Fruit fly (Drosophila melanogaster): Measurements from ENCODE around the gene CG13032.

Gene CG13032

dm6 chr3L:16647578-16648113 is 26.1 kb upstream of the CG13032 start, which contains the start of gene Abl (continued):
- TF ChIP-seq dsx (GFP tag; optimal IDR thresholded peaks at IDR 0.05; ENCODE audit: poor library complexity, severe bottlenecking) (peak; percentile 60), CG15336 (GFP tag; IDR thresholded peaks at IDR 0.05) (peak; percentile 26), Sox14 (GFP tag; optimal IDR thresholded peaks at IDR 0.05) (peak; percentile 71), acj6 (GFP tag; optimal IDR thresholded peaks at IDR 0.05) (peak; percentile 4), CG31627 (GFP tag; optimal IDR thresholded peaks at IDR 0.05) (peak; percentile 69), cyc (GFP tag; optimal IDR thresholded peaks at IDR 0.05) (peak; percentile 39), CG34406 (GFP tag; optimal IDR thresholded peaks at IDR 0.05) (peak; percentile 16), CG3032 (tag; optimal IDR thresholded peaks at IDR 0.05) (peak; percentile 9), CG1621 (tag; optimal IDR thresholded peaks at IDR 0.05) (peak; percentile 27), CG6808 (GFP tag; optimal IDR thresholded peaks at IDR 0.05) (peak; percentile 56), Ets21C (GFP tag; optimal IDR thresholded peaks at IDR 0.05) (peak; percentile 32), CG32006 (GFP tag; optimal IDR thresholded peaks at IDR 0.05) (no peak), CG11902 (GFP tag; optimal IDR thresholded peaks at IDR 0.05) (peak; percentile 1), Blimp-1 (GFP tag; optimal IDR thresholded peaks at IDR 0.05) (no peak), Eip75B (GFP tag; optimal IDR thresholded peaks at IDR 0.05) (no peak), net (GFP tag; optimal IDR thresholded peaks at IDR 0.05) (peak; percentile 38), Gug (GFP tag; IDR thresholded peaks at IDR 0.05) (no peak), CG16779 (tag; optimal IDR thresholded peaks at IDR 0.05) (peak; percentile 37), CG8632 (GFP tag; optimal IDR thresholded peaks at IDR 0.05) (no peak), Met (GFP tag; optimal IDR thresholded peaks at IDR 0.05) (peak; percentile 28), topi (GFP tag; optimal IDR thresholded peaks at IDR 0.05) (peak; percentile 16), Ets96B (tag; optimal IDR thresholded peaks at IDR 0.05) (no peak), vri (GFP tag; optimal IDR thresholded peaks at IDR 0.05) (peak; percentile 37), lz (GFP tag; optimal IDR thresholded peaks at IDR 0.05) (peak; percentile 38), Sox15 (GFP tag; optimal IDR thresholded peaks at IDR 0.05) (peak; percentile 19), Hr38 (GFP tag; optimal IDR thresholded peaks at IDR 0.05) (no peak), CG8319 (GFP tag; optimal IDR thresholded peaks at IDR 0.05) (no peak), salr (GFP tag; optimal IDR thresholded peaks at IDR 0.05) (no peak), pdm3 (GFP tag; optimal IDR thresholded peaks at IDR 0.05) (no peak), Eip78C (GFP tag) (peak; percentile 85), eg (GFP tag; IDR thresholded peaks at IDR 0.05) (peak; percentile 57; the same call in 1 of the 3 replicates), CG11294 (GFP tag; IDR thresholded peaks at IDR 0.05) (no peak), CG3919 (GFP tag; optimal IDR thresholded peaks at IDR 0.05) (peak; percentile 47), CG6792 (GFP tag; optimal IDR thresholded peaks at IDR 0.05) (no peak), fd85E (GFP tag; optimal IDR thresholded peaks at IDR 0.05) (peak; percentile 2), CG9139 (GFP tag; optimal IDR thresholded peaks at IDR 0.05) (peak; percentile 50), CG11762 (GFP tag; optimal IDR thresholded peaks at IDR 0.05; ENCODE audit: insufficient read depth) (no peak), Lpt (GFP tag; optimal IDR thresholded peaks at IDR 0.05) (no peak), fd59A (GFP tag; optimal IDR thresholded peaks at IDR 0.05) (no peak), OdsH (GFP tag; optimal IDR thresholded peaks at IDR 0.05) (peak; percentile 13), achi (GFP tag; optimal IDR thresholded peaks at IDR 0.05) (no peak), CG6163 (GFP tag; IDR thresholded peaks at IDR 0.05) (no peak)

DNA sequence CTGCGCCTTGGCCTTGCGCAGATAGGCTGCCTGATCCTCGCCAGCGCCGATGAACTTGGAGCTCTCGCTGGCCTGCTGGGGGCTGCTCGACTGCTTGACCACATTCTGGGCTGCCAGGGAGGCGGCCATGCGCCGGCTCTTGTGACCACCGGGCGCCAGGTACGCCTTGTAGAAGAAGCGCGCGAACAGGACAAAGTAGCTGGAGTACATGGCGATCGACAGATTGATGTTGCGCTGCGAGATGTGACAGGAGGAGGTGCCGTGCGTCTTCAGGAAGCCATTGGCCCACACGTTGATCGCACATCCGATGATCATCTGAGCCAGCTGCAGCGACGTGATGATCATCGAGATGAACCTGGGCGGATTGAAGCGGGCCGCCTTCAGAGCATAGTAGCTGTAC is 23.7 kb upstream of the CG13032 start:
- TF ChIP-seq CG32006 (GFP tag; optimal IDR thresholded peaks at IDR 0.05) (no peak), CG31627 (GFP tag; optimal IDR thresholded peaks at IDR 0.05) (no peak), CG16779 (tag; optimal IDR thresholded peaks at IDR 0.05) (no peak), net (GFP tag; optimal IDR thresholded peaks at IDR 0.05) (no peak), Hr38 (GFP tag; optimal IDR thresholded peaks at IDR 0.05) (no peak), Eip75B (GFP tag; optimal IDR thresholded peaks at IDR 0.05) (no peak), eg (GFP tag; IDR thresholded peaks at IDR 0.05) (no peak), CG3032 (tag; optimal IDR thresholded peaks at IDR 0.05) (no peak), CG6163 (GFP tag; IDR thresholded peaks at IDR 0.05) (no peak), achi (GFP tag; optimal IDR thresholded peaks at IDR 0.05) (no peak), CG8632 (GFP tag; optimal IDR thresholded peaks at IDR 0.05) (no peak), ss (GFP tag; optimal IDR thresholded peaks at IDR 0.05) (no peak), Ets21C (GFP tag; optimal IDR thresholded peaks at IDR 0.05) (no peak), Gug (GFP tag; IDR thresholded peaks at IDR 0.05) (no peak), Sox14 (GFP tag; optimal IDR thresholded peaks at IDR 0.05) (no peak), CG4318 (GFP tag; optimal IDR thresholded peaks at IDR 0.05) (no peak), CG11902 (GFP tag; optimal IDR thresholded peaks at IDR 0.05) (no peak), Eip78C (GFP tag) (no peak), CG6808 (GFP tag; optimal IDR thresholded peaks at IDR 0.05) (no peak)
